Fruit fly (Drosophila melanogaster): ENCODE measurements around the gene La.

La gene

dm6 chr2L:20349671-20350539 lies at the start of gene La, which contains the start of gene RtGEF (continued):
- TF ChIP-seq CG11695 (GFP tag; IDR thresholded peaks at IDR 0.05) = no peak
- TF ChIP-seq ab (GFP tag; optimal IDR thresholded peaks at IDR 0.05) = no peak
- peak; percentile 62 for TF ChIP-seq ind (GFP tag; optimal IDR thresholded peaks at IDR 0.05)
- TF ChIP-seq hkb (optimal IDR thresholded peaks at IDR 0.05) = no peak
- TF ChIP-seq hkb (GFP tag; IDR thresholded peaks at IDR 0.05) = no peak
- no peak for TF ChIP-seq CG16779 (GFP tag; IDR thresholded peaks at IDR 0.05)
- peak; percentile 84 for TF ChIP-seq CG9932 (GFP tag; IDR thresholded peaks at IDR 0.05)
- peak; percentile 57 for TF ChIP-seq pzg (GFP tag; optimal IDR thresholded peaks at IDR 0.05)
- TF ChIP-seq CG31224 (GFP tag; IDR thresholded peaks at IDR 0.05) = no peak
- peak; percentile 28 to 49 for TF ChIP-seq chif (GFP tag; optimal IDR thresholded peaks at IDR 0.05)
- TF ChIP-seq Med (GFP tag) = peak; percentile 90
- no peak for TF ChIP-seq BtbVII (GFP tag; optimal IDR thresholded peaks at IDR 0.05)
- TF ChIP-seq Dip2 (GFP tag; IDR thresholded peaks at IDR 0.05) = no peak
- TF ChIP-seq Rx (GFP tag; IDR thresholded peaks at IDR 0.05) = no peak
- TF ChIP-seq unc-4 (GFP tag; IDR thresholded peaks at IDR 0.05; ENCODE audit: partially characterized antibody) = peak; percentile 76
- no peak for TF ChIP-seq corto (GFP tag; optimal IDR thresholded peaks at IDR 0.05)
- TF ChIP-seq Atf3 (GFP tag; optimal IDR thresholded peaks at IDR 0.05) = peak; percentile 16
- TF ChIP-seq sens-2 (GFP tag; IDR thresholded peaks at IDR 0.05) = no peak
- TF ChIP-seq Dek (tag; optimal IDR thresholded peaks at IDR 0.05) = peak; percentile 10
- no peak for TF ChIP-seq CG5245 (GFP tag; optimal IDR thresholded peaks at IDR 0.05)
- TF ChIP-seq CG10462 (GFP tag; optimal IDR thresholded peaks at IDR 0.05) = peak; percentile 10
- peak; percentile 4 for TF ChIP-seq fd96Cb (tag; optimal IDR thresholded peaks at IDR 0.05)
- TF ChIP-seq CG3847 (GFP tag; IDR thresholded peaks at IDR 0.05) = peak; percentile 62
- peak in 1 of 2 experiments; percentile 21 for TF ChIP-seq insv (GFP tag; optimal IDR thresholded peaks at IDR 0.05)
- peak; percentile 69 for TF ChIP-seq CG4424 (GFP tag; optimal IDR thresholded peaks at IDR 0.05)
- TF ChIP-seq CG6654 (GFP tag; optimal IDR thresholded peaks at IDR 0.05) = no peak
- no peak for TF ChIP-seq bigmax (GFP tag; optimal IDR thresholded peaks at IDR 0.05)
- TF ChIP-seq zen (tag; optimal IDR thresholded peaks at IDR 0.05) = peak; percentile 47
- peak; percentile 36 for TF ChIP-seq CG12942 (GFP tag; optimal IDR thresholded peaks at IDR 0.05)
- TF ChIP-seq ci (GFP tag; IDR thresholded peaks at IDR 0.05) = 0 out of 3 replicates have a peak, but pooled peaks have one; percentile 37
- TF ChIP-seq CG10274 (GFP tag; optimal IDR thresholded peaks at IDR 0.05) = no peak
- no peak for TF ChIP-seq dysf (GFP tag; IDR thresholded peaks at IDR 0.05)
- peak; percentile 44 for TF ChIP-seq Dp (GFP tag; optimal IDR thresholded peaks at IDR 0.05)
- TF ChIP-seq MESR4 (GFP tag; optimal IDR thresholded peaks at IDR 0.05) = peak; percentile 77
- peak; percentile 63 for TF ChIP-seq zfh2 (GFP tag; optimal IDR thresholded peaks at IDR 0.05)
- no peak for TF ChIP-seq sim (GFP tag; IDR thresholded peaks at IDR 0.05)
- TF ChIP-seq CG8281 (tag; optimal IDR thresholded peaks at IDR 0.05) = no peak
- TF ChIP-seq pum (GFP tag; optimal IDR thresholded peaks at IDR 0.05) = peak; percentile 69
- TF ChIP-seq gem (tag; optimal IDR thresholded peaks at IDR 0.05) = peak; percentile 61
- no peak for TF ChIP-seq salm (tag; optimal IDR thresholded peaks at IDR 0.05)
- TF ChIP-seq gro (GFP tag; optimal IDR thresholded peaks at IDR 0.05) = no peak
- peak; percentile 24 for TF ChIP-seq Fer3 (tag; optimal IDR thresholded peaks at IDR 0.05)
- TF ChIP-seq CG10543 (GFP tag; optimal IDR thresholded peaks at IDR 0.05) = peak; percentile 45
- no peak for TF ChIP-seq CG5180 (GFP tag; optimal IDR thresholded peaks at IDR 0.05)
- TF ChIP-seq Neu2 (GFP tag; optimal IDR thresholded peaks at IDR 0.05; ENCODE audit: borderline replicate concordance) = no peak
- no peak for TF ChIP-seq HLHmδ (GFP tag; optimal IDR thresholded peaks at IDR 0.05)
- TF ChIP-seq CG8765 (GFP tag; IDR thresholded peaks at IDR 0.05) = no peak
- TF ChIP-seq pita (GFP tag; optimal IDR thresholded peaks at IDR 0.05) = no peak
- peak; percentile 96 for TF ChIP-seq inv (GFP tag; IDR thresholded peaks at IDR 0.05; ENCODE audit: partially characterized antibody)

All from whole organism, embryonic.